Fruit fly (Drosophila melanogaster): ENCODE measurements around the gene CG15535.

Gene CG15535

DNA sequence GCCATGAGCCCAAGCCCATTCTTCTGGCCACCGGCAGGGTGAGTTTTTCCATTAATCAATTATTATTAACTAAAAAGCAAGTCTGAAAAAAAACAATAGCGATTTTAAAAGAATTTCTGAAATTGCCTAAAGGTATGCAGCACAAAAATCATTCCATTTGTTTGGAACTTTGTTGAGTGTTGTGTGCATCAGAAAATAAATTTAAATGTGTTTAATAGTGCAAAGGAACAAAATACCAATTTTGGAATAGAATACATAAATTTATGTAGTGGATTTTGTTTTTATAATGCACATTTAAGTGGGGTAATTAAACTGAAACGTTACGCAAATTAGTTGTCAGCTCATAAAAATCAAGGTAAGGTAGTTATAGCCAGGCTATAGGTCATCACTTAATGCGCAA, 40.5 kb upstream of the CG15535 start:
- TF ChIP-seq kay (GFP tag; ENCODE audit: borderline replicate concordance) (no peak), Hr96 (GFP tag; optimal IDR thresholded peaks at IDR 0.05) (no peak), CG12768 (GFP tag; optimal IDR thresholded peaks at IDR 0.05) (no peak), CG7045 (GFP tag; optimal IDR thresholded peaks at IDR 0.05) (no peak), toe (GFP tag; optimal IDR thresholded peaks at IDR 0.05) (no peak), Crg-1 (GFP tag; optimal IDR thresholded peaks at IDR 0.05) (no peak)

DNA sequence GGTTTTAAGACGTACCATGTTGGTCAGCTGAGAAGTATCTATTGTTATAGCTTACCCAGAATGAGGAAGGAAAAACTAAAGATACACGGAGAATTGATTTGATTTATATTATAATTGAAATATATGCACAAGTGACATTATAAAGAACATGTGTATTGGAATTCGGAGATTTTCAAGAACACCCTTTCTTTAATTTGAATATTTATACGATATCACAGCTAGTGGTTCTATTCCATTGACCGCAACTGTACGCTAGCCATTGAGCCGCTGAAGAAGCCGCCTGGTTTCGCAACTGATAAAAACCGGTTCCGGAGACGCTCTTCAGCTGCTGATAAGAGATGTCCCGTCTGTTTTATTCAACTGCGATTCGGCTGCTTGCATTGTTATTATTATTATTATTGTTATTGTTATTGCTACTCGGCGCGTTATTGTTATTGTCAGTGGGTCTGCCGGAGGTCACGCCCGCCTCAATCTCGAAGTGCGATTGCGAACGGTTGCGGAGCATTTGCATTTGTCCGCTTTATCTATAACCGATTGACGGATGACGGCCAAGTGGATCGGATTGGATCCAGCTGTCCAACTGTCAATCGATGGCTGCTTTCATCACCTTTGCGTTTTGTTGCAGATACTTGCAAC, 38.0 kb upstream of the CG15535 start:
- TF ChIP-seq CG7045 (GFP tag; optimal IDR thresholded peaks at IDR 0.05), result no peak
- no peak for TF ChIP-seq tj (GFP tag; optimal IDR thresholded peaks at IDR 0.05)
- no peak for TF ChIP-seq toe (GFP tag; optimal IDR thresholded peaks at IDR 0.05)
- no peak for TF ChIP-seq CG33017 (tag; optimal IDR thresholded peaks at IDR 0.05)
- TF ChIP-seq cic (GFP tag; optimal IDR thresholded peaks at IDR 0.05), result no peak
- no peak for TF ChIP-seq CG1620 (GFP tag; optimal IDR thresholded peaks at IDR 0.05)
- TF ChIP-seq Mnt (GFP tag; optimal IDR thresholded peaks at IDR 0.05), result no peak
- no peak for TF ChIP-seq bab1 (GFP tag; optimal IDR thresholded peaks at IDR 0.05)
- TF ChIP-seq CG12768 (GFP tag; optimal IDR thresholded peaks at IDR 0.05), result no peak
- no peak for TF ChIP-seq pad (GFP tag; optimal IDR thresholded peaks at IDR 0.05)
- no peak for TF ChIP-seq ovo (GFP tag; optimal IDR thresholded peaks at IDR 0.05)
- TF ChIP-seq cnc (optimal IDR thresholded peaks at IDR 0.05), result no peak
- no peak for TF ChIP-seq Crg-1 (GFP tag; optimal IDR thresholded peaks at IDR 0.05)
- no peak for TF ChIP-seq Hr96 (GFP tag; optimal IDR thresholded peaks at IDR 0.05)
- TF ChIP-seq kay (GFP tag; ENCODE audit: borderline replicate concordance), result no peak
- no peak for TF ChIP-seq CG14711 (tag; optimal IDR thresholded peaks at IDR 0.05)
- no peak for TF ChIP-seq CG5204 (GFP tag; optimal IDR thresholded peaks at IDR 0.05)

DNA sequence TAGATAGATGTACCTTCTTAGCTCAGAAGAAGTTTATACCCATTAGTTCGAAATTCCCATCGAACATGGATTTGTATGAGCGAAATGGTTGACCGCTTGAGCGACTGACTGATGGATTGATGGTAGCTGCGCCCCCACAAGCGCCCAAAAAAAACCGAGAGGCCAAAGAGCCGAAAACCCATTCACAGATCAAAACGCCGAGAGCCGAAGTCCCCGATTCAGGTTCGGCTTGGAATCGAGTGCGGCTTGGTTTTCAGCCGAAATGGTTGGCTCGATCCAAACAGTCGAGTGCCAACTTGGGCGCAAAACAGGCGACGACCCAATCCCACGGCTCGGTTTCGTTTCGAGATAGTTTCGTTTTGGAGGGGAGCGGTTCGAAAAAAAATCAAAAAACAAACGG, 36.5 kb upstream of the CG15535 start:
- no peak for TF ChIP-seq CG1620 (GFP tag; optimal IDR thresholded peaks at IDR 0.05)
- TF ChIP-seq toe (GFP tag; optimal IDR thresholded peaks at IDR 0.05), result no peak
- TF ChIP-seq CG7045 (GFP tag; optimal IDR thresholded peaks at IDR 0.05), result no peak
- TF ChIP-seq kay (GFP tag; ENCODE audit: borderline replicate concordance), result no peak

DNA sequence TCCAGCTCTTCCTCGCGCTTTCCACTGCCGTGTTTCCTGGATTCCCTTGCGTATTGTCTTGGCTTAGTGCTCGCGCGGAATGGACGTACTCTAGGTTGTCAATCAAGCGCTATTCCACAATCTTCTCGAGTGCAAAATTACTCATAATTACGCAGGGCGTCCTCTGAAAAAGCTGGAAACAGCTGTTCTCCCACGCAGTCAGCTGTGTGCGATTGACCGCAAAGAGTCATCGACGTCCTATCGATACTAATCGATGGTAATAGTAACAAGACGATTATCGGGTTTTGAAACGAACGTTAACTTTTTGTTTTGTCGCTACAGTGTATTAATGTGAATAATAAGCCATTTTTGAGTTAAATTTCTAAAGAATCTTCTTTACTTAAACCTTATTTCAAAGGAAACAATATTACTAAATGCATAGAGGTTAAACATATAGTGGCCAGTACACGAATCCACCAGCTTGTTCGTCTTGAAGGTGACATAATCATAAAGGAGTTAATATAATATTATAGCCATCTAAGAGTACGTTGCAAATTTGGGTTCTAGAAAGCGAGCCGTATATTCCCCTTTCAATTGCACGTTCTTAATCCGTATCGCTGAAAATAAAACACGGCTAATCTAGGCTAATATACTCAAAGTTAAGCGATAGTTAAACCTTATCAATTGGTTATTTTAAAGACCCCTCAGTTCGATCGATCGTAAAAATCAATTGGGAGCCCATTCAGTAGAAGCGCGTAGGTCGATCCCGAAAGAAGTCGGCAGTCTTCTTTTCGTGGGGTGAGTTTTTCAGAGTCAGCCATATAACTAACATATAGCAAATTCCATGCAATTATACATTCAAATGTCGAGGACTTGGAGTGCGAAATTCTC, 35.6 kb upstream of the CG15535 start, which contains the start of the genes CG2224 and CDase:
Gene CG2224, minus strand, starts transcription at position 235 of the 870 bp plus-strand sequence.
Gene CDase, plus strand, starts transcription at position 456 of the 870 bp plus-strand sequence.
- TF ChIP-seq ovo (GFP tag; optimal IDR thresholded peaks at IDR 0.05), result no peak
- peak; percentile 69 for TF ChIP-seq bab1 (GFP tag; optimal IDR thresholded peaks at IDR 0.05)
- peak; percentile 94 for TF ChIP-seq kay (GFP tag; ENCODE audit: borderline replicate concordance)

DNA sequence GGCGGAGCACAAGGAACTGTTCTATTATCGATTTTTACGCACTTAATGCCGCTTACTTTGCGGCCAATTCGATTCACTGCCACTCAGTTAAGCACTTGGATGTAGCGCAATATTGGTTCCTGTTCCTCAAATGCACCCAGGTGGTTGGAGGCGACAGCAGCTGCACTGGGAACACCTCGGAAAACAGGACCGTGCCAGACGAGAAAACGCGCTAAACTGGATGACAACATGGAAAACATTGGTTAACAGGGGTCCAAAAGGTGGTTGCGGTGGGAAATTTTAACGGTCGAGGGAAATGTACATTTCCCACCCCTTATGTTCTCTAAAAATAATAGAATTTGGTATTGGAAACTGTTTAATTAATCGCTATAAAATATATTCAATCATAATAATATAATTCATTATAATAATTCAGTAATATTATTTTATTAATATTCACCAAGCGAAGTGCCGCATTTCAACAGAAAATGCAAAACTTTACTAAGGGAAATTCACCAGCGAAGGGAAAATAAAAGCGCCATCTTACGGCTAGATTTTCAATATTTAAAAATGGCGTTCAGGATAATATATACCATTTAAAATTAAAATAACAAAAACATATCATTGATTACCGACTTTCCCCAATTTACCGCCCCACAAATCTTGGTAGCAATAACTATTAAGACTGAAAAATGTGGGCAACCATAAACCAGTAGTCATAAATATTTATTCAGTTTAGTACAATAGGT, 32.3 kb upstream of the CG15535 start, which contains the start of gene aralar1:
Gene aralar1, minus strand, starts transcription at position 51 of the 728 bp plus-strand sequence.
- TF ChIP-seq Crg-1 (GFP tag; optimal IDR thresholded peaks at IDR 0.05), result no peak
- TF ChIP-seq CG7045 (GFP tag; optimal IDR thresholded peaks at IDR 0.05), result no peak
- no peak for TF ChIP-seq bab1 (GFP tag; optimal IDR thresholded peaks at IDR 0.05)
- TF ChIP-seq Clk (GFP tag; optimal IDR thresholded peaks at IDR 0.05), result no peak
- no peak for TF ChIP-seq Mnt (GFP tag; optimal IDR thresholded peaks at IDR 0.05)
- TF ChIP-seq kay (GFP tag; ENCODE audit: borderline replicate concordance), result no peak
- TF ChIP-seq CG11617 (GFP tag; optimal IDR thresholded peaks at IDR 0.05), result no peak
- TF ChIP-seq cic (GFP tag; optimal IDR thresholded peaks at IDR 0.05), result no peak
- TF ChIP-seq tj (GFP tag; optimal IDR thresholded peaks at IDR 0.05), result no peak
- TF ChIP-seq toe (GFP tag; optimal IDR thresholded peaks at IDR 0.05), result no peak
- no peak for TF ChIP-seq cnc (optimal IDR thresholded peaks at IDR 0.05)
- no peak for TF ChIP-seq pad (GFP tag; optimal IDR thresholded peaks at IDR 0.05)
- TF ChIP-seq CG33017 (tag; optimal IDR thresholded peaks at IDR 0.05), result no peak
- TF ChIP-seq Hr96 (GFP tag; optimal IDR thresholded peaks at IDR 0.05), result no peak
- no peak for TF ChIP-seq CG14711 (tag; optimal IDR thresholded peaks at IDR 0.05)
- TF ChIP-seq CG1620 (GFP tag; optimal IDR thresholded peaks at IDR 0.05), result no peak
- TF ChIP-seq CG12768 (GFP tag; optimal IDR thresholded peaks at IDR 0.05), result no peak
- TF ChIP-seq CG5204 (GFP tag; optimal IDR thresholded peaks at IDR 0.05), result no peak

DNA sequence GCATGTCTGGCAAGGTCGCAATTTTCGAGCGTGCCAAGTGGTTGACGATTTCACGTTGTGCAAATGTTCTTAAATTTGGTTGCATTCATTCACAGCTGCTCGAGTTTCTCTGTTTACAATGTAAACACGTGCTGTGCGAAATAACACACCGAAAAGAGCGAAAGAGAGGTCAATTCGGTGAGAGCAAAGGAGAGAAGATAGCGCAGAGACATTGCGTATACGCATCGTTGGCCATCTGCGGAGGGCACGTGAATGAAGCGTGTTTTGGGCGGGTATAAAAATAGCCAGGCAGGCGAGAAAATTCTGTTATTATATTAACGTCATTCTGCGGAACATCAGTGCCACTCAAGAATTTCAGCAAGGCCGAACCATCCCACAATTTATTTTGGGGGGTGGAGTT, 30.7 kb upstream of the CG15535 start:
- TF ChIP-seq CG14711 (tag; optimal IDR thresholded peaks at IDR 0.05), result no peak
- TF ChIP-seq cic (GFP tag; optimal IDR thresholded peaks at IDR 0.05), result peak; percentile 41
- TF ChIP-seq CG11617 (GFP tag; optimal IDR thresholded peaks at IDR 0.05), result no peak
- TF ChIP-seq pad (GFP tag; optimal IDR thresholded peaks at IDR 0.05), result peak; percentile 17
- no peak for TF ChIP-seq Crg-1 (GFP tag; optimal IDR thresholded peaks at IDR 0.05)
- no peak for TF ChIP-seq CG12768 (GFP tag; optimal IDR thresholded peaks at IDR 0.05)
- no peak for TF ChIP-seq ovo (GFP tag; optimal IDR thresholded peaks at IDR 0.05)
- TF ChIP-seq CG7045 (GFP tag; optimal IDR thresholded peaks at IDR 0.05), result no peak
- TF ChIP-seq cnc (optimal IDR thresholded peaks at IDR 0.05), result no peak
- TF ChIP-seq kay (GFP tag; ENCODE audit: borderline replicate concordance), result peak; percentile 44
- TF ChIP-seq Mnt (GFP tag; optimal IDR thresholded peaks at IDR 0.05), result peak; percentile 50

Measured in whole organism, adult.